Fruit fly (Drosophila melanogaster): Measurements from ENCODE around the gene Reck.

DNA sequence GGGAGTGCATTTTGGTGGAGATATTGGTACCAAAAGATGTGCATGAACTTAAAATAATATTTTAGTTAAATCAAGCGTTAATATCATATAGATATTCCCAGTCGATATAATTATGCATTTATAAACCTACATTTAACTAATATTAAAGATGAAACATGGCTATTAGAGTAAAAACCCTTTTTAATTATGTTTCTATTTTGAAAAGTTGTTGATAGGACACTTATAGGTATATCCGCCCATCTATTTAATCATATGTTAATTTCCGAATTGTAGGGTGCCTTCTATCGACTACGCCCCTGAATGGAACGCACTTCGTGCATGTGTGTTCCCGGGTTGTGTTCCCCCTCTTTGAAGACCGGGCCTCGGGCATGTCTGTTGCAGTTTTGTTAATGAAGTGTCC is 8.1 kb downstream of the Reck start:
- no peak for TF ChIP-seq Ets98B (GFP tag; IDR thresholded peaks at IDR 0.05)
- TF ChIP-seq CG8301 (tag; optimal IDR thresholded peaks at IDR 0.05), result peak; percentile 57
- no peak for TF ChIP-seq rn (GFP tag; IDR thresholded peaks at IDR 0.05)
- TF ChIP-seq CG32121 (GFP tag; IDR thresholded peaks at IDR 0.05), result no peak
- peak; percentile 59 for TF ChIP-seq CG17806 (tag; optimal IDR thresholded peaks at IDR 0.05)

Measured in whole organism, pupa.